Fruit fly (Drosophila melanogaster) whole organism, adult: Measurements from ENCODE around the gene CG3281.

Experiments
- CG11617 ChIP-seq: fragments of 200-800 bp; sonication (Bioruptor generic); optimal IDR thresholded peaks from 2 replicates; lab custom pipeline; 2017; ENCODE audit warnings: mild to moderate bottlenecking, missing biosample characterization, missing genetic modification reagents, missing genetic modification characterization
- CG33017 ChIP-seq: fragments of 200-800 bp; sonication (Bioruptor generic); optimal IDR thresholded peaks from 2 replicates; lab custom pipeline; 2018; ENCODE audit warnings: missing biosample characterization, mild to moderate bottlenecking, missing genetic modification characterization, moderate library complexity
- cnc ChIP-seq, 2 experiments: fragments of >200 bp; optimal IDR thresholded peaks; 2 replicates each; lab custom pipeline; 2017
- kay ChIP-seq: fragments of 200-800 bp; sonication (Bioruptor generic); peaks from one replicate; lab custom pipeline; 2016; ENCODE audit warnings: missing biosample characterization, missing genetic modification characterization, borderline replicate concordance
- pad ChIP-seq: fragments of 200-800 bp; sonication (Bioruptor generic); optimal IDR thresholded peaks from 3 replicates; lab custom pipeline; 2017; ENCODE audit warnings: missing biosample characterization, missing genetic modification characterization, mild to moderate bottlenecking, moderate library complexity, missing genetic modification reagents

dm6 chr3R:11999074-11999473 lies 36.5 kb upstream of the CG3281 start, which contains the start of gene Ect3:
- TF ChIP-seq kay (no peak), CG33017 (no peak), CG11617 (GFP tag; lab: Kevin White, UChicago) (no peak), pad (GFP tag; lab: Kevin White, UChicago) (no peak), cnc (optimal IDR thresholded peaks at IDR 0.05; lab: Kevin White, UChicago) (no peak)
